Worm (Caenorhabditis elegans): Measurements from ENCODE around the gene tbx-34.
A peak's percentile ranks its signal among the peaks of the same experiment; 100 is the strongest.

The tbx-34 gene

ce11 chrIII:11169680-11170079 lies 48.4 kb downstream of the tbx-34 start:
- TF ChIP-seq D1046.2 (GFP tag; IDR thresholded peaks at IDR 0.05) (0 out of 2 replicates have a peak, but pooled peaks have one; percentile 35), set-16 (GFP tag; IDR thresholded peaks at IDR 0.05) (peak; percentile 88), nhr-77 (tag; optimal IDR thresholded peaks at IDR 0.05) (no peak), nhr-28 (tag; optimal IDR thresholded peaks at IDR 0.05) (no peak)
